Worm (Caenorhabditis elegans) whole organism, L1 larva: ENCODE results near the gene anmt-2.

ENCODE experiments used
- C04F5.9 ChIP-seq: sonication (generic microtip); optimal IDR thresholded peaks from 2 replicates; lab custom pipeline; 2016; ENCODE audit warnings: missing genetic modification characterization, missing compliant biosample characterization
- F16B12.6 ChIP-seq: fragments of 150-350 bp; optimal IDR thresholded peaks from 2 replicates; lab custom pipeline; 2014; ENCODE audit warnings: missing biosample characterization, missing genetic modification characterization
- Y116A8C.19 ChIP-seq: sonication (generic microtip); optimal IDR thresholded peaks from 2 replicates; lab custom pipeline; 2016; ENCODE audit warnings: missing compliant biosample characterization, missing genetic modification characterization, borderline replicate concordance
- ceh-90 ChIP-seq: sonication (generic microtip); optimal IDR thresholded peaks from 2 replicates; lab custom pipeline; 2016; ENCODE audit warnings: missing genetic modification characterization, missing compliant biosample characterization
- ces-1 ChIP-seq: fragments of 150-350 bp; optimal IDR thresholded peaks from 2 replicates; lab custom pipeline; 2014; ENCODE audit warnings: missing biosample characterization, missing genetic modification reagents, missing genetic modification characterization
- dsc-1 ChIP-seq: sonication (generic microtip); optimal IDR thresholded peaks from 2 replicates; lab custom pipeline; 2016; ENCODE audit warnings: mild to moderate bottlenecking, missing genetic modification characterization, missing compliant biosample characterization
- efl-1 ChIP-seq, 4 experiments: fragments of 150-350 bp; optimal IDR thresholded peaks in 3 of 4; peaks in 1 of 4; 1 replicate in 1 of 4; 2 replicates in 3 of 4; lab custom pipeline; 2014; ENCODE audit warnings: missing biosample characterization in 2 of 4, missing genetic modification characterization in 2 of 4, missing genetic modification reagents in 2 of 4
- efl-3 ChIP-seq: fragments of 200-800 bp; sonication (Bioruptor generic); optimal IDR thresholded peaks from 2 replicates; lab custom pipeline; 2018; ENCODE audit warnings: mild to moderate bottlenecking, missing genetic modification characterization, missing compliant biosample characterization
- egl-13 ChIP-seq: sonication (generic microtip); optimal IDR thresholded peaks from 2 replicates; lab custom pipeline; 2016; ENCODE audit warnings: missing genotype, missing genetic modification reagents, missing genetic modification characterization, missing compliant biosample characterization
- elt-3 ChIP-seq, 6 experiments: fragments of 150-350 bp in 1 of 6; sonication (generic microtip); optimal IDR thresholded peaks; 2 replicates each; lab custom pipeline; 2017 to 2018; ENCODE audit warnings: missing biosample characterization in 6 of 6, missing genetic modification characterization in 6 of 6, inconsistent platforms in 1 of 6
- ets-5 ChIP-seq: fragments of 200-800 bp; sonication (Bioruptor generic); IDR thresholded peaks from 2 replicates; pipeline ENCODE4 v1.3.6; 2022; ENCODE audit warnings: missing genetic modification characterization, missing compliant biosample characterization
- fkh-10 ChIP-seq: sonication (generic microtip); optimal IDR thresholded peaks from 2 replicates; lab custom pipeline; 2017; ENCODE audit warnings: missing biosample characterization, missing genetic modification reagents, missing genetic modification characterization
- fkh-4 ChIP-seq: sonication (generic microtip); optimal IDR thresholded peaks from 2 replicates; lab custom pipeline; 2016; ENCODE audit warnings: missing compliant biosample characterization, missing genetic modification characterization, borderline replicate concordance
- hlh-17 ChIP-seq: fragments of 200-800 bp; sonication (Bioruptor generic); optimal IDR thresholded peaks from 2 replicates; lab custom pipeline; 2018; ENCODE audit warnings: missing genetic modification characterization, mild to moderate bottlenecking, missing compliant biosample characterization, moderate library complexity, borderline replicate concordance
- hlh-4 ChIP-seq: sonication (generic microtip); optimal IDR thresholded peaks from 2 replicates; lab custom pipeline; 2016; ENCODE audit warnings: mild to moderate bottlenecking, missing genetic modification characterization, missing compliant biosample characterization
- isw-1 ChIP-seq: fragments of 200-800 bp; sonication (Bioruptor generic); IDR thresholded peaks from 2 replicates; pipeline ENCODE4 v1.3.6; 2022; ENCODE audit warnings: missing genetic modification characterization, missing compliant biosample characterization
- jun-1 ChIP-seq: fragments of 150-350 bp; optimal IDR thresholded peaks from 2 replicates; lab custom pipeline; 2014; ENCODE audit warnings: missing biosample characterization, missing genetic modification reagents, missing genetic modification characterization
- lin-15B ChIP-seq: fragments of 150-350 bp; sonication (generic microtip); optimal IDR thresholded peaks from 3 replicates; lab custom pipeline; 2014; ENCODE audit warnings: missing biosample characterization, missing genetic modification characterization
- lin-35 ChIP-seq, 2 experiments: fragments of 150-350 bp; optimal IDR thresholded peaks; 2 replicates each; lab custom pipeline; 2014; ENCODE audit warnings: missing biosample characterization in 2 of 2, missing genetic modification characterization in 2 of 2, missing genetic modification reagents in 2 of 2
- lin-39 ChIP-seq: fragments of 150-350 bp; optimal IDR thresholded peaks from 2 replicates; lab custom pipeline; 2014; ENCODE audit warnings: missing biosample characterization, missing genetic modification reagents, missing genetic modification characterization
- lsy-2 ChIP-seq, 2 experiments: fragments of 150-350 bp; optimal IDR thresholded peaks; 2 replicates each; lab custom pipeline; 2014; ENCODE audit warnings: missing biosample characterization in 2 of 2, missing genetic modification characterization in 2 of 2
- mab-9 ChIP-seq: fragments of 200-800 bp; sonication (Bioruptor generic); IDR thresholded peaks from 2 replicates; pipeline ENCODE4 v1.3.6; 2022; ENCODE audit warnings: missing genetic modification reagents, missing genetic modification characterization, missing compliant biosample characterization
- mdl-1 ChIP-seq, 2 experiments: fragments of 150-350 bp; optimal IDR thresholded peaks; 2 replicates each; lab custom pipeline; 2014 to 2017; ENCODE audit warnings: missing biosample characterization in 2 of 2, missing genetic modification characterization in 2 of 2, inconsistent platforms in 1 of 2
- mef-2 ChIP-seq: fragments of 150-350 bp; optimal IDR thresholded peaks from 2 replicates; lab custom pipeline; 2014; ENCODE audit warnings: missing biosample characterization, missing genetic modification characterization
- mep-1 ChIP-seq: fragments of 150-350 bp; optimal IDR thresholded peaks from 2 replicates; lab custom pipeline; 2014; ENCODE audit warnings: missing biosample characterization, missing genetic modification characterization
- nhr-19 ChIP-seq: fragments of 200-800 bp; sonication (Bioruptor generic); conservative IDR thresholded peaks from 2 replicates; pipeline ENCODE4 v1.3.6; 2022; ENCODE audit warnings: missing genetic modification characterization, missing compliant biosample characterization
- nhr-28 ChIP-seq: fragments of 150-350 bp; optimal IDR thresholded peaks from 2 replicates; lab custom pipeline; 2014; ENCODE audit warnings: missing biosample characterization, missing genetic modification characterization
- nhr-71 ChIP-seq: sonication (generic microtip); optimal IDR thresholded peaks from 2 replicates; lab custom pipeline; 2016; ENCODE audit warnings: mild to moderate bottlenecking, missing genetic modification characterization, moderate library complexity, missing compliant biosample characterization
- nhr-76 ChIP-seq: sonication (generic microtip); optimal IDR thresholded peaks from 2 replicates; lab custom pipeline; 2017; ENCODE audit warnings: missing biosample characterization, missing genetic modification characterization
- nhr-77 ChIP-seq: fragments of 150-350 bp; optimal IDR thresholded peaks from 2 replicates; lab custom pipeline; 2014; ENCODE audit warnings: missing biosample characterization, missing genetic modification characterization
- nhr-84 ChIP-seq: sonication (generic microtip); optimal IDR thresholded peaks from 2 replicates; lab custom pipeline; 2017; ENCODE audit warnings: missing biosample characterization, missing genetic modification characterization
- nhr-85 ChIP-seq: sonication (generic microtip); peaks from one replicate; lab custom pipeline; 2016; ENCODE audit warnings: missing genetic modification characterization, inconsistent platforms, missing compliant biosample characterization
- pax-3 ChIP-seq: fragments of 200-800 bp; sonication (Bioruptor generic); optimal IDR thresholded peaks from 2 replicates; lab custom pipeline; 2018; ENCODE audit warnings: mild to moderate bottlenecking, missing genetic modification characterization, moderate library complexity, missing compliant biosample characterization
- pqm-1 ChIP-seq: sonication (generic microtip); optimal IDR thresholded peaks from 3 replicates; lab custom pipeline; 2017; ENCODE audit warnings: missing biosample characterization, missing genetic modification characterization
- rnt-1 ChIP-seq: sonication (generic microtip); optimal IDR thresholded peaks from 2 replicates; lab custom pipeline; 2016; ENCODE audit warnings: mild to moderate bottlenecking, missing genetic modification characterization, moderate library complexity, missing compliant biosample characterization
- skn-1 ChIP-seq: fragments of 150-350 bp; optimal IDR thresholded peaks from 2 replicates; lab custom pipeline; 2014; ENCODE audit warnings: missing biosample characterization, missing genetic modification characterization
- sox-4 ChIP-seq: sonication (generic microtip); optimal IDR thresholded peaks from 2 replicates; lab custom pipeline; 2016; ENCODE audit warnings: missing genetic modification characterization, missing compliant biosample characterization
- swsn-7 ChIP-seq: sonication (generic microtip); optimal IDR thresholded peaks from 2 replicates; lab custom pipeline; 2016; ENCODE audit warnings: missing genetic modification characterization, missing compliant biosample characterization
- tbx-2 ChIP-seq: sonication (generic microtip); optimal IDR thresholded peaks from 2 replicates; lab custom pipeline; 2016; ENCODE audit warnings: missing genetic modification characterization, missing compliant biosample characterization
- tlp-1 ChIP-seq: fragments of 150-350 bp; optimal IDR thresholded peaks from 2 replicates; lab custom pipeline; 2014; ENCODE audit warnings: missing biosample characterization, missing genetic modification characterization
- unc-130 ChIP-seq: fragments of 150-350 bp; optimal IDR thresholded peaks from 2 replicates; lab custom pipeline; 2017; ENCODE audit warnings: missing biosample characterization, missing genetic modification characterization, inconsistent platforms
- unc-86 ChIP-seq: sonication (generic microtip); optimal IDR thresholded peaks from 2 replicates; lab custom pipeline; 2016; ENCODE audit warnings: missing genetic modification characterization, missing compliant biosample characterization
- vab-15 ChIP-seq: sonication (generic microtip); optimal IDR thresholded peaks from 2 replicates; lab custom pipeline; 2017; ENCODE audit warnings: missing genotype, mild to moderate bottlenecking, missing genetic modification characterization, missing compliant biosample characterization
- xbp-1 ChIP-seq: sonication (generic microtip); optimal IDR thresholded peaks from 2 replicates; lab custom pipeline; 2016; ENCODE audit warnings: missing genetic modification characterization, missing compliant biosample characterization
- zag-1 ChIP-seq: fragments of 150-350 bp; optimal IDR thresholded peaks from 2 replicates; lab custom pipeline; 2014; ENCODE audit warnings: missing biosample characterization, missing genetic modification characterization

Gene anmt-2

ce11 chrIII:6164253-6164971 lies 6.9 kb upstream of the anmt-2 start, which contains the start of gene F42A10.9 (continued):
- TF ChIP-seq dsc-1 (tag; lab: Kevin White, UChicago) (no peak), lin-39 (tag; lab: Kevin White, UChicago) (no peak), pax-3 (tag; lab: Kevin White, UChicago) (no peak), efl-1 (optimal IDR thresholded peaks at IDR 0.05; lab: Kevin White, UChicago) (no peak), efl-1 (GFP tag; optimal IDR thresholded peaks at IDR 0.05 in 1 of 2; lab: Kevin White, UChicago) (peak in 1 of 2 experiments; percentile 38), mef-2 (tag; lab: Kevin White, UChicago) (no peak), nhr-19 (GFP tag; lab: Robert Waterston, UW) (no peak), hlh-17 (GFP tag; lab: Kevin White, UChicago) (no peak), tlp-1 (tag; lab: Kevin White, UChicago) (no peak), fkh-4 (no peak), unc-130 (tag; lab: Kevin White, UChicago) (no peak), lin-15B (no peak)

- no peak for TF ChIP-seq unc-130 (tag; lab: Kevin White, UChicago)
- TF ChIP-seq F16B12.6 (tag; lab: Kevin White, UChicago): no peak
- no peak for TF ChIP-seq sox-4
- TF ChIP-seq ces-1 (GFP tag; lab: Kevin White, UChicago): no peak
- no peak for TF ChIP-seq pqm-1 (tag; lab: Kevin White, UChicago)
- TF ChIP-seq pax-3 (tag; lab: Kevin White, UChicago): no peak
- TF ChIP-seq ets-5 (GFP tag; lab: Robert Waterston, UW): no peak
- no peak for TF ChIP-seq rnt-1
- TF ChIP-seq ceh-90: no peak
Observed at ce11 chrIII:6163381-6163780, 5.8 kb upstream of the anmt-2 start.

- TF ChIP-seq Y116A8C.19 (tag; lab: Kevin White, UChicago): no peak
- peak; percentile 72 for TF ChIP-seq nhr-71 (tag; lab: Kevin White, UChicago)
- no peak for TF ChIP-seq efl-3
- peak; percentile 38 for TF ChIP-seq isw-1 (GFP tag; lab: Robert Waterston, UW)
- TF ChIP-seq unc-86 (tag; lab: Kevin White, UChicago): no peak
- TF ChIP-seq jun-1 (tag; lab: Kevin White, UChicago): no peak
- peak; percentile 19 for TF ChIP-seq egl-13 (tag; lab: Kevin White, UChicago)
- TF ChIP-seq hlh-17 (GFP tag; lab: Kevin White, UChicago): no peak
- no peak for TF ChIP-seq ces-1 (GFP tag; lab: Kevin White, UChicago)
- peak; percentile 14 for TF ChIP-seq nhr-77 (tag; lab: Kevin White, UChicago)
- peak; percentile 40 for TF ChIP-seq xbp-1
- peak; percentile 24 for TF ChIP-seq skn-1
- peak in 1 of 2 experiments; percentile 23 for TF ChIP-seq mdl-1 (tag; optimal IDR thresholded peaks at IDR 0.05; lab: Kevin White, UChicago)
- TF ChIP-seq swsn-7 (tag; lab: Kevin White, UChicago): peak; percentile 59
- TF ChIP-seq tbx-2: peak; percentile 35
- TF ChIP-seq nhr-76 (tag; lab: Kevin White, UChicago): no peak
- TF ChIP-seq mab-9 (GFP tag; lab: Robert Waterston, UW): no peak
- TF ChIP-seq hlh-4 (tag; lab: Kevin White, UChicago): no peak
- TF ChIP-seq pax-3 (tag; lab: Kevin White, UChicago): no peak
- TF ChIP-seq elt-3 (tag; optimal IDR thresholded peaks at IDR 0.05; lab: Kevin White, UChicago): peak in 3 of 6 experiments; percentile 27 to 72 (median 33)
- no peak for TF ChIP-seq mef-2 (tag; lab: Kevin White, UChicago)
- no peak for TF ChIP-seq fkh-10
- TF ChIP-seq zag-1 (tag; lab: Kevin White, UChicago): no peak
- peak; percentile 41 to 78 for TF ChIP-seq lin-35 (GFP tag; optimal IDR thresholded peaks at IDR 0.05; lab: Kevin White, UChicago)
- peak; percentile 73 for TF ChIP-seq nhr-85 (tag; lab: Kevin White, UChicago)
- no peak for TF ChIP-seq sox-4
- no peak for TF ChIP-seq nhr-84 (tag; lab: Kevin White, UChicago)
- peak; percentile 15 for TF ChIP-seq vab-15 (tag; lab: Kevin White, UChicago)
- peak; percentile 45 to 73 for TF ChIP-seq lsy-2 (tag; optimal IDR thresholded peaks at IDR 0.05; lab: Kevin White, UChicago)
- TF ChIP-seq dsc-1 (tag; lab: Kevin White, UChicago): peak; percentile 60
- no peak for TF ChIP-seq nhr-28
- TF ChIP-seq mep-1 (tag; lab: Kevin White, UChicago): peak; percentile 77
- no peak for TF ChIP-seq C04F5.9 (tag; lab: Kevin White, UChicago)
- no peak for TF ChIP-seq pqm-1 (tag; lab: Kevin White, UChicago)
Observed at ce11 chrIII:6158642-6159475, 1.3 kb upstream of the anmt-2 start, which contains the start of gene nfm-1. TSS of gene nfm-1 (plus strand) at chrIII:6159453.
